Worm (Caenorhabditis elegans) whole organism, L3 larva: Measurements from ENCODE around the gene T14G8.3.

Source experiments
- R02D3.7 ChIP-seq: fragments of 150-350 bp; optimal IDR thresholded peaks from 2 replicates; lab custom pipeline; 2014; ENCODE audit warnings: missing biosample characterization, missing genetic modification characterization
- ZK546.5 ChIP-seq: sonication (generic microtip); optimal IDR thresholded peaks from 2 replicates; lab custom pipeline; 2017; ENCODE audit warnings: missing biosample characterization, missing genetic modification characterization
- ama-1 ChIP-seq: fragments of 150-350 bp; optimal IDR thresholded peaks from 2 replicates; lab custom pipeline; 2018
- ceh-16 ChIP-seq: sonication (generic microtip); optimal IDR thresholded peaks from 2 replicates; lab custom pipeline; 2017; ENCODE audit warnings: missing biosample characterization, missing genetic modification characterization
- ceh-28 ChIP-seq: fragments of 150-350 bp; optimal IDR thresholded peaks from 2 replicates; lab custom pipeline; 2014; ENCODE audit warnings: missing biosample characterization, missing genetic modification reagents, missing genetic modification characterization
- ceh-82 ChIP-seq: fragments of 150-350 bp; optimal IDR thresholded peaks from 2 replicates; lab custom pipeline; 2014; ENCODE audit warnings: missing biosample characterization, missing genetic modification characterization
- ceh-9 ChIP-seq: sonication (generic microtip); optimal IDR thresholded peaks from 2 replicates; lab custom pipeline; 2018; ENCODE audit warnings: missing biosample characterization, missing genetic modification characterization
- egl-27 ChIP-seq: sonication (generic microtip); optimal IDR thresholded peaks from 4 replicates; lab custom pipeline; 2017; ENCODE audit warnings: missing biosample characterization, missing genetic modification reagents, missing genetic modification characterization
- egl-5 ChIP-seq: fragments of 150-350 bp; optimal IDR thresholded peaks from 2 replicates; lab custom pipeline; 2017; ENCODE audit warnings: missing biosample characterization, missing genetic modification reagents, missing genetic modification characterization, inconsistent platforms
- elt-1 ChIP-seq: fragments of 150-350 bp; optimal IDR thresholded peaks from 2 replicates; lab custom pipeline; 2014; ENCODE audit warnings: missing biosample characterization, missing genetic modification characterization
- elt-2 ChIP-seq: sonication (generic microtip); optimal IDR thresholded peaks from 2 replicates; lab custom pipeline; 2016; ENCODE audit warnings: missing genetic modification reagents, mild to moderate bottlenecking, missing genetic modification characterization, missing compliant biosample characterization
- eor-1 ChIP-seq, 2 experiments: fragments of 150-350 bp; optimal IDR thresholded peaks; 2 replicates each; lab custom pipeline; 2014 to 2018; ENCODE audit warnings: missing biosample characterization in 2 of 2, missing genetic modification characterization in 2 of 2
- fkh-2 ChIP-seq: fragments of 150-350 bp; optimal IDR thresholded peaks from 2 replicates; lab custom pipeline; 2014; ENCODE audit warnings: missing biosample characterization, missing genetic modification reagents, missing genetic modification characterization
- fos-1 ChIP-seq: fragments of 150-350 bp; optimal IDR thresholded peaks from 2 replicates; lab custom pipeline; 2014; ENCODE audit warnings: missing biosample characterization, missing genetic modification characterization
- hmg-11 ChIP-seq: sonication (generic microtip); optimal IDR thresholded peaks from 2 replicates; lab custom pipeline; 2016; ENCODE audit warnings: missing genetic modification characterization, missing compliant biosample characterization
- jun-1 ChIP-seq: fragments of 150-350 bp; optimal IDR thresholded peaks from 2 replicates; lab custom pipeline; 2014; ENCODE audit warnings: missing biosample characterization, missing genetic modification reagents, missing genetic modification characterization
- lin-15B ChIP-seq: fragments of 150-350 bp; optimal IDR thresholded peaks from 2 replicates; lab custom pipeline; 2014; ENCODE audit warnings: missing biosample characterization, missing genetic modification characterization
- lin-39 ChIP-seq: fragments of 150-350 bp; optimal IDR thresholded peaks from 2 replicates; lab custom pipeline; 2018; ENCODE audit warnings: missing biosample characterization, missing genetic modification reagents, missing genetic modification characterization
- lsy-12 ChIP-seq: sonication (generic microtip); optimal IDR thresholded peaks from 2 replicates; lab custom pipeline; 2016; ENCODE audit warnings: mild to moderate bottlenecking, missing genetic modification characterization, missing compliant biosample characterization
- mml-1 ChIP-seq: fragments of 150-350 bp; sonication (generic microtip); optimal IDR thresholded peaks from 3 replicates; lab custom pipeline; 2014; ENCODE audit warnings: missing biosample characterization, missing genetic modification characterization
- nfya-1 ChIP-seq: sonication (generic microtip); optimal IDR thresholded peaks from 2 replicates; lab custom pipeline; 2017; ENCODE audit warnings: missing genetic modification characterization, mild to moderate bottlenecking, missing compliant biosample characterization, antibody characterized with exemption, moderate library complexity; ENCODE audit not compliant: insufficient read depth
- nhr-11 ChIP-seq: fragments of 150-350 bp; optimal IDR thresholded peaks from 2 replicates; lab custom pipeline; 2014; ENCODE audit warnings: missing biosample characterization, missing genetic modification characterization
- nhr-12 ChIP-seq: fragments of 150-350 bp; optimal IDR thresholded peaks from 2 replicates; lab custom pipeline; 2014; ENCODE audit warnings: missing biosample characterization, missing genetic modification characterization
- nhr-23 ChIP-seq: fragments of 150-350 bp; optimal IDR thresholded peaks from 2 replicates; lab custom pipeline; 2014; ENCODE audit warnings: missing biosample characterization, missing genetic modification reagents, missing genetic modification characterization
- nhr-237 ChIP-seq: fragments of 150-350 bp; optimal IDR thresholded peaks from 2 replicates; lab custom pipeline; 2014; ENCODE audit warnings: missing biosample characterization, missing genetic modification characterization
- nhr-28 ChIP-seq: fragments of 150-350 bp; optimal IDR thresholded peaks from 2 replicates; lab custom pipeline; 2014; ENCODE audit warnings: missing biosample characterization, missing genetic modification characterization
- nhr-43 ChIP-seq: sonication (generic microtip); optimal IDR thresholded peaks from 2 replicates; lab custom pipeline; 2016; ENCODE audit warnings: mild to moderate bottlenecking, missing genetic modification characterization, missing compliant biosample characterization; ENCODE audit not compliant: poor library complexity, severe bottlenecking
- nhr-76 ChIP-seq: fragments of 150-350 bp; sonication (generic microtip); optimal IDR thresholded peaks from 5 replicates; lab custom pipeline; 2014; ENCODE audit warnings: missing biosample characterization, missing genetic modification characterization
- pha-4 ChIP-seq: fragments of 150-350 bp; optimal IDR thresholded peaks from 2 replicates; lab custom pipeline; 2014; ENCODE audit warnings: missing biosample characterization, missing genetic modification reagents, missing genetic modification characterization
- pqm-1 ChIP-seq: fragments of 150-350 bp; optimal IDR thresholded peaks from 2 replicates; lab custom pipeline; 2017; ENCODE audit warnings: missing biosample characterization, missing genetic modification characterization, inconsistent platforms
- sea-2 ChIP-seq: fragments of 150-350 bp; sonication (generic microtip); optimal IDR thresholded peaks from 4 replicates; lab custom pipeline; 2014; ENCODE audit warnings: missing biosample characterization, missing genetic modification reagents, missing genetic modification characterization
- snpc-4 ChIP-seq: fragments of 150-350 bp; optimal IDR thresholded peaks from 2 replicates; lab custom pipeline; 2014; ENCODE audit warnings: missing biosample characterization, missing genetic modification characterization
- tbx-2 ChIP-seq: sonication (generic microtip); optimal IDR thresholded peaks from 2 replicates; lab custom pipeline; 2016; ENCODE audit warnings: mild to moderate bottlenecking, missing genetic modification characterization, missing compliant biosample characterization
- unc-39 ChIP-seq: sonication (generic microtip); optimal IDR thresholded peaks from 4 replicates; lab custom pipeline; 2017; ENCODE audit warnings: missing biosample characterization, missing genetic modification characterization
- unc-62 ChIP-seq: fragments of 150-350 bp; sonication (generic microtip); optimal IDR thresholded peaks from 4 replicates; lab custom pipeline; 2014; ENCODE audit warnings: missing biosample characterization, missing genetic modification reagents, missing genetic modification characterization
- zag-1 ChIP-seq: fragments of 150-350 bp; optimal IDR thresholded peaks from 2 replicates; lab custom pipeline; 2014; ENCODE audit warnings: missing biosample characterization, missing genetic modification characterization
- ztf-11 ChIP-seq: fragments of 150-350 bp; optimal IDR thresholded peaks from 2 replicates; lab custom pipeline; 2014; ENCODE audit warnings: missing biosample characterization, missing genetic modification characterization
- ztf-4 ChIP-seq: fragments of 150-350 bp; optimal IDR thresholded peaks from 2 replicates; lab custom pipeline; 2014; ENCODE audit warnings: missing biosample characterization, missing genetic modification characterization

Gene T14G8.3

DNA sequence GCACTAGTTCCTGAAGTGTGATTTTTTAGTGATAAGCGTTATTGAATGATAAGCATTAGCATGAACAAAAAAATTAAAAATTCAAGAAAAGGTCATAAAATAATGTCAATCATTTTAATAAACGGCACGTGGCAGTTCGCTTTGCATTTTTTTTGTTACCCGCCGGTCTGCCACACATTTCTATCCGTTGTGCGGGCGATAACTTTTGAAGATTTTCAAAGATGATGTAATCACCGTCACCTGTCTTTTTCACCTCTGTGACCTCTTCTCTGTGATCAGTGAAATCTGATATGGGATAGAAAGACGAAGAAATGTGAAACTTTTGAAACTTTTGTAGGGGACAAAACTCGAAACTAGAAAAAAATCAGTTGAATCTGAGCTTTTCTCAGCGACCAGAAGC lies 16.9 kb downstream of the T14G8.3 start:
- TF ChIP-seq ztf-4 (tag; lab: Kevin White, UChicago) (no peak), nhr-23 (tag; lab: Kevin White, UChicago) (peak; percentile 39), ZK546.5 (tag; lab: Kevin White, UChicago) (no peak), sea-2 (GFP tag; lab: Kevin White, UChicago) (no peak), ama-1 (lab: Kevin White, UChicago) (no peak), nhr-76 (tag; lab: Kevin White, UChicago) (no peak), fkh-2 (tag; lab: Kevin White, UChicago) (no peak), pqm-1 (tag; lab: Kevin White, UChicago) (peak; percentile 30), ceh-28 (tag; lab: Kevin White, UChicago) (no peak), elt-2 (peak; percentile 26), egl-27 (tag; lab: Kevin White, UChicago) (peak; percentile 18), ztf-11 (tag; lab: Kevin White, UChicago) (no peak), nhr-11 (tag; lab: Kevin White, UChicago) (peak; percentile 13), nfya-1 (no peak), eor-1 (tag; optimal IDR thresholded peaks at IDR 0.05; lab: Kevin White, UChicago) (no peak), elt-1 (tag; lab: Kevin White, UChicago) (no peak)

DNA sequence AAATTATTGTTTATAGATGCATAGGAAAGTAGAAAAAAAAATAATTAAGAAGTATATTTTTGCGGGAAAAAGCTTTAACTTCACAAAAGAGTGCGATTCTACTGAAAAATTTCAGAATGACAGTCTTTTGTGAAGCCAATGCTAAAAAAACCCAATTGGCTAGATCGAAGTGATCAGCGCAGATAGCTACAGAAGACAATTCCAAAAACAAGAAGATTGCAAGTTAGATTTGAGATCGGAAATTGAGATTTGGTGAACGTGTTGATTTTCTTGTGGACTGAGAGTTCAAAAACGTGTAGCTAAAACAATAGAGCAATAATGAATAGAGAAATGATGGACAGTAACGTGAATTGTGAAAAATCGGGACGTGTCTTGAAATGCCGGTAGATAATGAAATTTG lies 20.1 kb downstream of the T14G8.3 start:
- TF ChIP-seq pha-4 (no peak), elt-1 (tag; lab: Kevin White, UChicago) (peak; percentile 94)

DNA sequence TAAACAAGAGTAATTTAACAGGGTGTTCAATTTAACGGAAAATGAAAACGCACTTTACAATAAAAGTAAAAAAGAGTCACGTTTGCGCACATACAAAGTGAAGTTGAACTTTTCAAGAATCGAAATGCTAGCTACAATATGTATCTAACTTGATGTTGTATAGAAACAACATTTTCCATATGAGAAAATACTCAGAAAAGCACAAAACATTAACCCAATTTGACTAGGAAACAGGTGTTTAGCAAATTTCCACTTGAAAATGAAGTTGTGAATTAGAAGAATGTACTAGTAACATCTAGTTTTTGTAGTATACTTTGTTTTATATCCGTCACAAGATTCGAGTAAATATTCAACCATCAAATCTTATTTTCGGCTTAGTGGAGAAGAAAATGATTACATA lies 23.8 kb downstream of the T14G8.3 start, which contains the start of gene gpc-1:
Gene gpc-1, minus strand, starts transcription at position 117 of the 400 bp plus-strand sequence.
- no peak for TF ChIP-seq ama-1 (lab: Kevin White, UChicago)
- TF ChIP-seq egl-5 (tag; lab: Kevin White, UChicago), result no peak
- no peak for TF ChIP-seq nhr-28 (tag; lab: Kevin White, UChicago)
- no peak for TF ChIP-seq hmg-11 (tag; lab: Kevin White, UChicago)
- no peak for TF ChIP-seq zag-1 (tag; lab: Kevin White, UChicago)
- TF ChIP-seq unc-62 (GFP tag; lab: Kevin White, UChicago), result no peak
- TF ChIP-seq nhr-12, result no peak
- TF ChIP-seq nhr-23 (tag; lab: Kevin White, UChicago), result no peak
- no peak for TF ChIP-seq mml-1
- no peak for TF ChIP-seq elt-2
- TF ChIP-seq nhr-43 (tag; lab: Kevin White, UChicago), result no peak
- no peak for TF ChIP-seq eor-1 (tag; optimal IDR thresholded peaks at IDR 0.05; lab: Kevin White, UChicago)
- no peak for TF ChIP-seq nhr-237 (tag; lab: Kevin White, UChicago)
- TF ChIP-seq fos-1 (tag; lab: Kevin White, UChicago), result no peak
- TF ChIP-seq lin-39 (tag; lab: Kevin White, UChicago), result no peak
- no peak for TF ChIP-seq sea-2 (GFP tag; lab: Kevin White, UChicago)

DNA sequence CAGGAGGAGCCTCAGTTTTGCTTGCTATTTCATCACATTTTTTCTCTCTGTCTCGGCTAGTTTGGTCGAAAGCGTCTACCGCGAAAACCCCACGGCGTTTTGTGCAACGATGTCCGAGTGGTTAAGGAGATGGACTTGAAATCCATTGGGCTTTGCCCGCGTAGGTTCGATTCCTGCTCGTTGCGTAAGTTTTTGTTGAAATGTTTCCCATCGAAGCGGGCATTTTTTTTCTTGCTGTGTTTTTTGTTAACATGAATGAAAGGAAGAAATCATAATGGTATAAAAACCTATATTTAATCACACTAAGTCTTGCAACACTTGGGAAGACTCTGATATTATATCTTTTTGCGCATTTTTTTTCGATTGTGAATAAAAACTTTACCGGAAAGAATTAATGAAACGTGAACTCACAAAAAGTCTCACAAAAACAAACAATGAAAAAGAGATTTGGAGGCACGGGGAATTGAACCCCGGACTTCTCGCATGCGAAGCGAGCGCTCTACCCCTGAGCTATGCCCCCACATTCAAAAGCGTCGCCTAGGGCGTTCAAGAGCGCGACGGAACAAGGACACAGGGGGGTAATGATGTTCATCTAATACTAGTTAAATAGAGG lies 28.9 kb downstream of the T14G8.3 start:
- TF ChIP-seq ZK546.5 (tag; lab: Kevin White, UChicago) (no peak), lin-39 (tag; lab: Kevin White, UChicago) (peak; percentile 51), nfya-1 (peak; percentile 46), unc-62 (GFP tag; lab: Kevin White, UChicago) (peak; percentile 26), egl-5 (tag; lab: Kevin White, UChicago) (peak; percentile 66), jun-1 (tag; lab: Kevin White, UChicago) (peak; percentile 0), pha-4 (peak; percentile 57), ceh-9 (tag; lab: Kevin White, UChicago) (no peak), fos-1 (tag; lab: Kevin White, UChicago) (no peak), tbx-2 (tag; lab: Kevin White, UChicago) (peak; percentile 63), snpc-4 (tag; lab: Kevin White, UChicago) (peak; percentile 28), nhr-237 (tag; lab: Kevin White, UChicago) (no peak), pqm-1 (tag; lab: Kevin White, UChicago) (no peak), lsy-12 (tag; lab: Kevin White, UChicago) (peak; percentile 72), nhr-23 (tag; lab: Kevin White, UChicago) (peak; percentile 35), elt-1 (tag; lab: Kevin White, UChicago) (no peak), zag-1 (tag; lab: Kevin White, UChicago) (peak; percentile 44), R02D3.7 (peak; percentile 37), lin-15B (tag; lab: Kevin White, UChicago) (peak; percentile 24), ceh-28 (tag; lab: Kevin White, UChicago) (peak; percentile 35), elt-2 (peak; percentile 38), ceh-16 (tag; lab: Kevin White, UChicago) (no peak), nhr-11 (tag; lab: Kevin White, UChicago) (peak; percentile 0), ceh-82 (peak; percentile 60), ztf-4 (tag; lab: Kevin White, UChicago) (peak; percentile 8), unc-39 (no peak), ztf-11 (tag; lab: Kevin White, UChicago) (no peak), fkh-2 (tag; lab: Kevin White, UChicago) (no peak), nhr-43 (tag; lab: Kevin White, UChicago) (peak; percentile 77), hmg-11 (tag; lab: Kevin White, UChicago) (peak; percentile 70)
